Worm (Caenorhabditis elegans): ENCODE results near the gene mmcm-1.

ce11 chrIII:3916624-3917023, 9.1 kb upstream of the mmcm-1 start, which contains the start of gene ccdc-47:
- TF ChIP-seq him-1 (tag; optimal IDR thresholded peaks at IDR 0.05) (no peak), dao-5 (tag; optimal IDR thresholded peaks at IDR 0.05) (no peak), W03F9.2 (tag; optimal IDR thresholded peaks at IDR 0.05) (peak; percentile 85)
